Fruit fly (Drosophila melanogaster): Measurements from ENCODE around the gene Drak.

DNA sequence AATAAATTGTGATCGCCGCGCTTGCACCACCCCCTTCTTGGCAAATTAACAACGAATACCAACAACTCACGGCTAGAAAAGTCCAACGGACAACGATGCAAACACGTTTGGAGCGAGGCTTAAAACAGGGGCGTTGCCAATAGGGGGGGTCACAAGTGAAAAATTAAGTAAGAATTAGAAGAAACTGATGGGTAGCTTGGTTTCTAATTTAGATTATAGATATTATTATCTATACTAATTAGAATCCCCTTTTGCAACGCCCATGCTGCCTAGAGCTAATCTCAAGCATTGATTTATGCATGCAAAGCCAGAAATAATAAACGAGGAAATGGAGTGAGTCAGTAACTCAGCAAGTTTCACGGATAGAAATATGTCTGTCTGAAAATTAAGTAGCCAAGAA, 25.5 kb downstream of the Drak start:
- no peak for TF ChIP-seq Sin3A (optimal IDR thresholded peaks at IDR 0.05)
- TF ChIP-seq ttk (optimal IDR thresholded peaks at IDR 0.05), result no peak
- TF ChIP-seq insv (optimal IDR thresholded peaks at IDR 0.05), result no peak
